Fruit fly (Drosophila melanogaster) whole organism, embryonic: Measurements from ENCODE around the gene CG6041.

ENCODE experiments used
- Ada2b ChIP-seq: fragments of 200-800 bp; sonication (Bioruptor generic); IDR thresholded peaks from 2 replicates; pipeline ENCODE4 v1.3.6; 2022; ENCODE audit warnings: missing biosample characterization, missing genetic modification characterization
- Antp ChIP-seq: fragments of 200-800 bp; sonication (Bioruptor generic); optimal IDR thresholded peaks from 3 replicates; lab custom pipeline; 2016; ENCODE audit warnings: missing biosample characterization, missing genetic modification characterization
- BEAF-32 ChIP-seq: fragments of 200-800 bp; sonication (Bioruptor generic); optimal IDR thresholded peaks from 3 replicates; lab custom pipeline; 2017; ENCODE audit warnings: missing biosample characterization, missing genetic modification characterization, mild to moderate bottlenecking, moderate library complexity, missing genetic modification reagents
- Bgb ChIP-seq: fragments of 200-800 bp; sonication (Bioruptor generic); IDR thresholded peaks from 2 replicates; pipeline ENCODE4 v1.3.6; 2022; ENCODE audit warnings: missing biosample characterization, missing genetic modification characterization; ENCODE audit not compliant: partially characterized antibody
- CG1024 ChIP-seq: fragments of 200-800 bp; sonication (Bioruptor generic); IDR thresholded peaks from 2 replicates; pipeline ENCODE4 v1.3.6; 2022; ENCODE audit warnings: missing biosample characterization, missing genetic modification characterization
- CG10267 ChIP-seq: fragments of 200-800 bp; sonication (Bioruptor generic); optimal IDR thresholded peaks from 2 replicates; lab custom pipeline; 2018; ENCODE audit warnings: missing biosample characterization, mild to moderate bottlenecking, missing genetic modification characterization, moderate library complexity
- CG10543 ChIP-seq: fragments of 200-800 bp; sonication (Bioruptor generic); optimal IDR thresholded peaks from 3 replicates; lab custom pipeline; 2017; ENCODE audit warnings: missing biosample characterization, mild to moderate bottlenecking, missing genetic modification characterization, moderate library complexity
- CG11398 ChIP-seq: fragments of 200-800 bp; sonication (Bioruptor generic); optimal IDR thresholded peaks from 2 replicates; lab custom pipeline; 2016; ENCODE audit warnings: missing biosample characterization, missing genetic modification characterization
- CG11723 ChIP-seq: fragments of 200-800 bp; sonication (Bioruptor generic); optimal IDR thresholded peaks from 2 replicates; lab custom pipeline; 2017; ENCODE audit warnings: missing biosample characterization, mild to moderate bottlenecking, missing genetic modification characterization
- CG17612 ChIP-seq: fragments of 200-800 bp; sonication (Bioruptor generic); IDR thresholded peaks from 2 replicates; pipeline ENCODE4 v1.3.6; 2022; ENCODE audit warnings: missing biosample characterization, missing genetic modification characterization
- CG17912 ChIP-seq: fragments of 200-800 bp; sonication (Bioruptor generic); optimal IDR thresholded peaks from 2 replicates; lab custom pipeline; 2018; ENCODE audit warnings: missing biosample characterization, mild to moderate bottlenecking, missing genetic modification characterization
- CG18262 ChIP-seq: fragments of 200-800 bp; optimal IDR thresholded peaks from 3 replicates; lab custom pipeline; 2019; ENCODE audit warnings: missing biosample characterization, mild to moderate bottlenecking, missing genetic modification characterization, moderate library complexity
- CG2678 ChIP-seq: fragments of 200-800 bp; sonication (Bioruptor generic); optimal IDR thresholded peaks from 3 replicates; lab custom pipeline; 2019; ENCODE audit warnings: missing biosample characterization, mild to moderate bottlenecking, missing genetic modification characterization, moderate library complexity
- CG30431 ChIP-seq: fragments of 200-800 bp; sonication (Bioruptor generic); optimal IDR thresholded peaks from 2 replicates; lab custom pipeline; 2017; ENCODE audit warnings: missing biosample characterization, missing genetic modification characterization
- CG4617 ChIP-seq: fragments of 200-800 bp; sonication (Bioruptor generic); optimal IDR thresholded peaks from 3 replicates; lab custom pipeline; 2016; ENCODE audit warnings: missing biosample characterization, missing genetic modification characterization, borderline replicate concordance
- CG6175 ChIP-seq: fragments of 200-800 bp; sonication (Bioruptor generic); IDR thresholded peaks from 3 replicates; pipeline ENCODE4 v1.3.6; 2022; ENCODE audit warnings: missing biosample characterization, missing genetic modification characterization
- CG6765 ChIP-seq: fragments of 200-800 bp; sonication (Bioruptor generic); optimal IDR thresholded peaks from 3 replicates; lab custom pipeline; 2017; ENCODE audit warnings: missing biosample characterization, mild to moderate bottlenecking, missing genetic modification characterization
- CG7839 ChIP-seq: fragments of 200-800 bp; sonication (Bioruptor generic); optimal IDR thresholded peaks from 3 replicates; lab custom pipeline; 2018; ENCODE audit warnings: missing biosample characterization, mild to moderate bottlenecking, missing genetic modification characterization, moderate library complexity
- CG8478 ChIP-seq: fragments of >200 bp; optimal IDR thresholded peaks from 2 replicates; lab custom pipeline; 2018
- CG8765 ChIP-seq: fragments of 200-800 bp; sonication (Bioruptor generic); IDR thresholded peaks from 2 replicates; pipeline ENCODE4 v1.3.6; 2022; ENCODE audit warnings: missing biosample characterization, missing genetic modification characterization
- CG8924 ChIP-seq: fragments of 200-800 bp; optimal IDR thresholded peaks from 3 replicates; lab custom pipeline; 2019; ENCODE audit warnings: missing biosample characterization, mild to moderate bottlenecking, missing genetic modification characterization, moderate library complexity
- CG9609 ChIP-seq: fragments of 200-800 bp; sonication (Bioruptor generic); optimal IDR thresholded peaks from 3 replicates; lab custom pipeline; 2016; ENCODE audit warnings: missing biosample characterization, missing genetic modification characterization
- Chrac-16 ChIP-seq: fragments of 200-800 bp; sonication (Bioruptor generic); optimal IDR thresholded peaks from 3 replicates; lab custom pipeline; 2016; ENCODE audit warnings: missing biosample characterization, missing genetic modification characterization
- Doc2 ChIP-seq: fragments of 200-800 bp; sonication (Bioruptor generic); IDR thresholded peaks from 2 replicates; pipeline ENCODE4 v1.3.6; 2022; ENCODE audit warnings: missing biosample characterization, missing genetic modification characterization
- Dref ChIP-seq: fragments of 200-800 bp; sonication (Bioruptor generic); IDR thresholded peaks from 2 replicates; pipeline ENCODE4 v1.3.6; 2022; ENCODE audit warnings: missing biosample characterization, missing genetic modification characterization
- Fer3 ChIP-seq: fragments of 200-800 bp; sonication (Bioruptor generic); optimal IDR thresholded peaks from 2 replicates; lab custom pipeline; 2018; ENCODE audit warnings: missing biosample characterization, mild to moderate bottlenecking, missing genetic modification characterization, moderate library complexity
- Jarid2 ChIP-seq: fragments of 200-800 bp; sonication (Bioruptor generic); optimal IDR thresholded peaks from 3 replicates; lab custom pipeline; 2017; ENCODE audit warnings: mild to moderate bottlenecking, missing biosample characterization, missing genetic modification reagents, missing genetic modification characterization
- Nf-YA ChIP-seq: fragments of 200-800 bp; sonication (Bioruptor generic); IDR thresholded peaks from 2 replicates; pipeline ENCODE4 v1.3.6; 2022; ENCODE audit warnings: missing biosample characterization, missing genetic modification characterization
- Nf-YC ChIP-seq: fragments of 200-800 bp; optimal IDR thresholded peaks from 3 replicates; lab custom pipeline; 2019; ENCODE audit warnings: missing biosample characterization, mild to moderate bottlenecking, missing genetic modification characterization, moderate library complexity
- Opbp ChIP-seq: fragments of 200-800 bp; sonication (Bioruptor generic); IDR thresholded peaks from 3 replicates; pipeline ENCODE4 v1.3.6; 2022; ENCODE audit warnings: missing biosample characterization, missing genetic modification characterization; ENCODE audit not compliant: partially characterized antibody
- Pdp1 ChIP-seq, 2 experiments: fragments of 200-800 bp; sonication (Bioruptor generic); optimal IDR thresholded peaks; 3 replicates each; lab custom pipeline; 2016; ENCODE audit warnings: missing biosample characterization in 2 of 2, missing genetic modification characterization in 2 of 2, mild to moderate bottlenecking in 1 of 2, moderate library complexity in 1 of 2
- Sry-δ ChIP-seq: fragments of 200-800 bp; sonication (Bioruptor generic); optimal IDR thresholded peaks from 2 replicates; lab custom pipeline; 2016; ENCODE audit warnings: missing biosample characterization, missing genetic modification characterization
- amos ChIP-seq: fragments of 200-800 bp; sonication (Bioruptor generic); IDR thresholded peaks from 2 replicates; pipeline ENCODE4 v1.3.6; 2022; ENCODE audit warnings: missing biosample characterization, missing genetic modification characterization; ENCODE audit not compliant: partially characterized antibody
- chm ChIP-seq: fragments of 200-800 bp; sonication (Bioruptor generic); IDR thresholded peaks from 2 replicates; pipeline ENCODE4 v1.3.6; 2022; ENCODE audit warnings: missing biosample characterization, missing genetic modification characterization
- chn ChIP-seq: fragments of 200-800 bp; sonication (Bioruptor generic); optimal IDR thresholded peaks from 2 replicates; lab custom pipeline; 2016; ENCODE audit warnings: missing biosample characterization, missing genetic modification characterization
- crc ChIP-seq: fragments of 200-800 bp; sonication (Bioruptor generic); optimal IDR thresholded peaks from 2 replicates; lab custom pipeline; 2016; ENCODE audit warnings: missing biosample characterization, missing genetic modification characterization
- da ChIP-seq: fragments of 200-800 bp; sonication (Bioruptor generic); optimal IDR thresholded peaks from 2 replicates; lab custom pipeline; 2016; ENCODE audit warnings: missing biosample characterization, missing genetic modification characterization
- dati ChIP-seq: fragments of 200-800 bp; sonication (Bioruptor generic); IDR thresholded peaks from 2 replicates; pipeline ENCODE4 v1.3.6; 2022; ENCODE audit warnings: missing biosample characterization, missing genetic modification characterization
- dpn ChIP-seq, 2 experiments: fragments of 200-800 bp; sonication (Bioruptor generic); optimal IDR thresholded peaks; 3 replicates each; lab custom pipeline; 2016; ENCODE audit warnings: missing biosample characterization in 2 of 2, missing genetic modification characterization in 2 of 2
- ewg ChIP-seq: fragments of 200-800 bp; sonication (Bioruptor generic); optimal IDR thresholded peaks from 3 replicates; lab custom pipeline; 2017; ENCODE audit warnings: mild to moderate bottlenecking, missing biosample characterization, missing genetic modification reagents, missing genetic modification characterization
- gcm2 ChIP-seq: fragments of 200-800 bp; sonication (Bioruptor generic); optimal IDR thresholded peaks from 2 replicates; lab custom pipeline; 2016; ENCODE audit warnings: missing biosample characterization, missing genetic modification characterization
- grau ChIP-seq: fragments of 200-800 bp; optimal IDR thresholded peaks from 3 replicates; lab custom pipeline; 2019; ENCODE audit warnings: missing biosample characterization, mild to moderate bottlenecking, missing genetic modification characterization, moderate library complexity
- hth ChIP-seq: fragments of >200 bp; optimal IDR thresholded peaks from 2 replicates; lab custom pipeline; 2017; ENCODE audit warnings: inconsistent platforms
- nmo ChIP-seq: fragments of 200-800 bp; sonication (Bioruptor generic); optimal IDR thresholded peaks from 2 replicates; lab custom pipeline; 2018; ENCODE audit warnings: missing biosample characterization, mild to moderate bottlenecking, missing genetic modification characterization, moderate library complexity
- otp ChIP-seq: fragments of 200-800 bp; sonication (Bioruptor generic); IDR thresholded peaks from 3 replicates; pipeline ENCODE4, ENCODE4 v1.3.6; 2022; ENCODE audit warnings: missing biosample characterization, missing genetic modification characterization
- pita ChIP-seq: fragments of 200-800 bp; sonication (Bioruptor generic); optimal IDR thresholded peaks from 2 replicates; lab custom pipeline; 2017; ENCODE audit warnings: missing biosample characterization, mild to moderate bottlenecking, missing genetic modification characterization
- pzg ChIP-seq: fragments of 200-800 bp; sonication (Bioruptor generic); optimal IDR thresholded peaks from 3 replicates; lab custom pipeline; 2018; ENCODE audit warnings: missing biosample characterization, mild to moderate bottlenecking, missing genetic modification characterization, moderate library complexity
- ro ChIP-seq: fragments of 200-800 bp; sonication (Bioruptor generic); IDR thresholded peaks from 2 replicates; pipeline ENCODE4 v1.3.6; 2022; ENCODE audit warnings: missing biosample characterization, missing genetic modification characterization
- sisA ChIP-seq: fragments of 200-800 bp; sonication (Bioruptor generic); IDR thresholded peaks from 2 replicates; pipeline ENCODE4 v1.3.6; 2022; ENCODE audit warnings: missing biosample characterization, missing genetic modification characterization
- usp ChIP-seq: fragments of >200 bp; optimal IDR thresholded peaks from 2 replicates; lab custom pipeline; 2017; ENCODE audit warnings: missing biosample characterization, missing genetic modification characterization
- z ChIP-seq: fragments of 200-800 bp; sonication (Bioruptor generic); IDR thresholded peaks from 3 replicates; pipeline ENCODE4 v1.3.6; 2022; ENCODE audit warnings: missing biosample characterization, missing genetic modification characterization

Gene CG6041

dm6 chrX:5901628-5902213 lies 46.2 kb upstream of the CG6041 start (continued):
- TF ChIP-seq CG8924 (tag; lab: Kevin White, UChicago) (peak; percentile 24), crc (no peak), sisA (GFP tag; lab: Robert Waterston, UW) (no peak), CG10543 (GFP tag; lab: Kevin White, UChicago) (peak; percentile 73), dati (no peak), Nf-YC (tag; lab: Kevin White, UChicago) (peak; percentile 45), dpn (GFP tag; optimal IDR thresholded peaks at IDR 0.05; lab: Kevin White, UChicago) (peak in 1 of 2 experiments; percentile 19), CG9609 (GFP tag; lab: Kevin White, UChicago) (peak; percentile 26), ewg (GFP tag; lab: Kevin White, UChicago) (peak; percentile 50), CG8765 (no peak), Bgb (peak; percentile 45; the same call in 1 of the 2 replicates), z (GFP tag; lab: Robert Waterston, UW) (no peak), grau (tag; lab: Kevin White, UChicago) (peak; percentile 8), CG17612 (GFP tag; lab: Robert Waterston, UW) (no peak), Pdp1 (GFP tag; optimal IDR thresholded peaks at IDR 0.05; lab: Kevin White, UChicago) (peak in 1 of 2 experiments; percentile 33), CG11398 (GFP tag; lab: Kevin White, UChicago) (peak; percentile 60), BEAF-32 (GFP tag; lab: Kevin White, UChicago) (no peak), Jarid2 (GFP tag; lab: Kevin White, UChicago) (peak; percentile 76), Dref (no peak), CG6765 (GFP tag; lab: Kevin White, UChicago) (peak; percentile 24), ro (GFP tag; lab: Robert Waterston, UW) (no peak), Nf-YA (GFP tag; lab: Robert Waterston, UW) (no peak), Antp (GFP tag; lab: Kevin White, UChicago) (peak; percentile 25), CG17912 (GFP tag; lab: Kevin White, UChicago) (no peak), gcm2 (GFP tag; lab: Kevin White, UChicago) (no peak), usp (GFP tag; lab: Kevin White, UChicago) (no peak), CG30431 (GFP tag; lab: Kevin White, UChicago) (no peak), amos (GFP tag; lab: Robert Waterston, UW) (peak; percentile 11; the same call in 1 of the 2 replicates), CG10267 (peak; percentile 17), CG7839 (tag; lab: Kevin White, UChicago) (no peak), da (peak; percentile 5), Chrac-16 (GFP tag; lab: Kevin White, UChicago) (no peak), CG1024 (GFP tag; lab: Robert Waterston, UW) (no peak), pzg (peak; percentile 7), Fer3 (tag; lab: Kevin White, UChicago) (no peak), CG18262 (tag; lab: Kevin White, UChicago) (no peak), chm (GFP tag; lab: Robert Waterston, UW) (peak; percentile 64; the same call in 1 of the 2 replicates), CG6175 (GFP tag; lab: Robert Waterston, UW) (0 out of 3 replicates have a peak, but pooled peaks have one; percentile 47), CG11723 (GFP tag; lab: Kevin White, UChicago) (no peak), Ada2b (GFP tag; lab: Robert Waterston, UW) (no peak; the same call in 1 of the 2 replicates), CG2678 (tag; lab: Kevin White, UChicago) (peak; percentile 19), chn (GFP tag; lab: Kevin White, UChicago) (peak; percentile 34), otp (GFP tag; lab: Robert Waterston, UW) (0 out of 3 replicates have a peak, but pooled peaks have one; percentile 5), pita (no peak), hth (no peak), CG8478 (lab: Kevin White, UChicago) (peak; percentile 87), Doc2 (GFP tag; lab: Robert Waterston, UW) (no peak), CG4617 (GFP tag; lab: Kevin White, UChicago) (no peak), nmo (GFP tag; lab: Kevin White, UChicago) (no peak), Opbp (GFP tag; lab: Robert Waterston, UW) (peak; percentile 40; the same call in 2 of the 3 replicates), Sry-δ (GFP tag; lab: Kevin White, UChicago) (no peak)
